Fruit fly (Drosophila melanogaster) whole organism, embryonic: ENCODE data around the gene Rtca.

Source experiments
- CG10147 ChIP-seq: fragments of 200-800 bp; sonication (Bioruptor generic); optimal IDR thresholded peaks from 2 replicates; lab custom pipeline; 2019; ENCODE audit warnings: missing biosample characterization, mild to moderate bottlenecking, missing genetic modification characterization, moderate library complexity
- CG10274 ChIP-seq: fragments of 200-800 bp; sonication (Bioruptor generic); optimal IDR thresholded peaks from 3 replicates; lab custom pipeline; 2017; ENCODE audit warnings: missing biosample characterization, mild to moderate bottlenecking, missing genetic modification characterization
- CG1233 ChIP-seq: fragments of 200-800 bp; sonication (Bioruptor generic); optimal IDR thresholded peaks from 4 replicates; lab custom pipeline; 2018; ENCODE audit warnings: missing biosample characterization, mild to moderate bottlenecking, missing genetic modification characterization
- CG12659 ChIP-seq: fragments of 200-800 bp; sonication (Bioruptor generic); optimal IDR thresholded peaks from 3 replicates; lab custom pipeline; 2017; ENCODE audit warnings: mild to moderate bottlenecking, missing biosample characterization, missing genetic modification reagents, missing genetic modification characterization
- CG15073 ChIP-seq: fragments of 200-800 bp; sonication (Bioruptor generic); optimal IDR thresholded peaks from 2 replicates; lab custom pipeline; 2016; ENCODE audit warnings: missing biosample characterization, missing genetic modification characterization
- CG1602 ChIP-seq: fragments of 200-800 bp; sonication (Bioruptor generic); optimal IDR thresholded peaks from 3 replicates; lab custom pipeline; 2016; ENCODE audit warnings: missing biosample characterization, missing genetic modification characterization
- CG18764 ChIP-seq: fragments of 200-800 bp; sonication (Bioruptor generic); optimal IDR thresholded peaks from 3 replicates; lab custom pipeline; 2016; ENCODE audit warnings: missing biosample characterization, missing genetic modification characterization
- CG42726 ChIP-seq: fragments of 200-800 bp; sonication (Bioruptor generic); IDR thresholded peaks from 2 replicates; pipeline ENCODE4 v1.3.6; 2022; ENCODE audit warnings: missing biosample characterization, missing genetic modification characterization; ENCODE audit not compliant: partially characterized antibody
- CG5953 ChIP-seq: fragments of 200-800 bp; sonication (Bioruptor generic); IDR thresholded peaks from 2 replicates; pipeline ENCODE4 v1.3.6; 2022; ENCODE audit warnings: missing biosample characterization, missing genetic modification characterization
- CG6854 ChIP-seq: fragments of 200-800 bp; sonication (Bioruptor generic); optimal IDR thresholded peaks from 3 replicates; lab custom pipeline; 2017; ENCODE audit warnings: missing biosample characterization, mild to moderate bottlenecking, missing genetic modification characterization
- CG7839 ChIP-seq: fragments of 200-800 bp; sonication (Bioruptor generic); optimal IDR thresholded peaks from 3 replicates; lab custom pipeline; 2018; ENCODE audit warnings: missing biosample characterization, mild to moderate bottlenecking, missing genetic modification characterization, moderate library complexity
- CG9215 ChIP-seq: fragments of 200-800 bp; sonication (Bioruptor generic); IDR thresholded peaks from 2 replicates; pipeline ENCODE4 v1.3.6; 2022; ENCODE audit warnings: missing biosample characterization, missing genetic modification characterization
- CG9727 ChIP-seq: fragments of 200-800 bp; sonication (Bioruptor generic); optimal IDR thresholded peaks from 3 replicates; lab custom pipeline; 2017; ENCODE audit warnings: missing biosample characterization, mild to moderate bottlenecking, missing genetic modification characterization
- CG9817 ChIP-seq: fragments of 200-800 bp; sonication (Bioruptor generic); optimal IDR thresholded peaks from 2 replicates; lab custom pipeline; 2018; ENCODE audit warnings: missing biosample characterization, mild to moderate bottlenecking, missing genetic modification characterization, moderate library complexity
- CkIIα-i1 ChIP-seq: fragments of 200-800 bp; sonication (Bioruptor generic); IDR thresholded peaks from 2 replicates; pipeline ENCODE4 v1.3.6; 2022; ENCODE audit warnings: missing biosample characterization, missing genetic modification characterization
- CoRest ChIP-seq: fragments of 200-800 bp; sonication (Bioruptor generic); optimal IDR thresholded peaks from 3 replicates; lab custom pipeline; 2018; ENCODE audit warnings: missing biosample characterization, mild to moderate bottlenecking, missing genetic modification characterization, moderate library complexity
- D ChIP-seq, 2 experiments: fragments of 200-800 bp in 1 of 2; fragments of >200 bp in 1 of 2; sonication (Bioruptor generic) in 1 of 2; optimal IDR thresholded peaks; 2 replicates in 1 of 2; 3 replicates in 1 of 2; lab custom pipeline; 2017; ENCODE audit warnings: mild to moderate bottlenecking in 1 of 2, missing biosample characterization in 1 of 2, missing genetic modification characterization in 1 of 2, missing genetic modification reagents in 1 of 2
- Dref ChIP-seq: fragments of 200-800 bp; sonication (Bioruptor generic); IDR thresholded peaks from 2 replicates; pipeline ENCODE4 v1.3.6; 2022; ENCODE audit warnings: missing biosample characterization, missing genetic modification characterization
- E2f1 ChIP-seq: fragments of 200-800 bp; sonication (Bioruptor generic); IDR thresholded peaks from 2 replicates; pipeline ENCODE4 v1.3.6; 2022; ENCODE audit warnings: missing biosample characterization, missing genetic modification characterization
- E2f2 ChIP-seq: fragments of 200-800 bp; sonication (Bioruptor generic); IDR thresholded peaks from 2 replicates; pipeline ENCODE4 v1.3.6; 2022; ENCODE audit warnings: missing biosample characterization, missing genetic modification characterization
- Eip74EF ChIP-seq, 2 experiments: fragments of 200-800 bp in 1 of 2; fragments of >200 bp in 1 of 2; sonication (Bioruptor generic) in 1 of 2; optimal IDR thresholded peaks; 2 replicates each; lab custom pipeline; 2017 to 2019; ENCODE audit warnings: missing biosample characterization in 2 of 2, missing genetic modification characterization in 2 of 2, mild to moderate bottlenecking in 1 of 2, moderate library complexity in 1 of 2
- Elba2 ChIP-seq: fragments of 200-800 bp; sonication (Bioruptor generic); optimal IDR thresholded peaks from 3 replicates; lab custom pipeline; 2016; ENCODE audit warnings: missing biosample characterization, missing genetic modification characterization
- Ets65A ChIP-seq: fragments of 200-800 bp; sonication (Bioruptor generic); peaks from one replicate; lab custom pipeline; 2016; ENCODE audit warnings: missing biosample characterization, missing genetic modification characterization
- Fer3 ChIP-seq: fragments of 200-800 bp; sonication (Bioruptor generic); optimal IDR thresholded peaks from 2 replicates; lab custom pipeline; 2018; ENCODE audit warnings: missing biosample characterization, mild to moderate bottlenecking, missing genetic modification characterization, moderate library complexity
- HLH3B ChIP-seq: fragments of 200-800 bp; sonication (Bioruptor generic); IDR thresholded peaks from 2 replicates; pipeline ENCODE4 v1.3.6; 2022; ENCODE audit warnings: missing biosample characterization, missing genetic modification characterization
- MTF-1 ChIP-seq: fragments of 200-800 bp; sonication (Bioruptor generic); optimal IDR thresholded peaks from 2 replicates; lab custom pipeline; 2018; ENCODE audit warnings: missing biosample characterization, mild to moderate bottlenecking, missing genetic modification characterization, borderline replicate concordance
- Med ChIP-seq: fragments of 200-800 bp; sonication (Bioruptor generic); peaks from one replicate; lab custom pipeline; 2016; ENCODE audit warnings: missing biosample characterization, missing genetic modification characterization, mild to moderate bottlenecking, inconsistent platforms, moderate library complexity
- NFAT ChIP-seq: fragments of 200-800 bp; sonication (Bioruptor generic); IDR thresholded peaks from 2 replicates; pipeline ENCODE4 v1.3.6; 2022; ENCODE audit warnings: missing biosample characterization, missing genetic modification characterization
- Sry-δ ChIP-seq: fragments of 200-800 bp; sonication (Bioruptor generic); optimal IDR thresholded peaks from 2 replicates; lab custom pipeline; 2016; ENCODE audit warnings: missing biosample characterization, missing genetic modification characterization
- Trl ChIP-seq, 3 experiments: fragments of >200 bp in 2 of 3; fragments of 200-800 bp in 1 of 3; sonication (Bioruptor generic) in 1 of 3; optimal IDR thresholded peaks; 2 replicates in 1 of 3; 3 replicates in 2 of 3; lab custom pipeline; 2016 to 2017; ENCODE audit warnings: missing biosample characterization in 1 of 3, missing genetic modification characterization in 1 of 3
- ab ChIP-seq: fragments of 200-800 bp; sonication (Bioruptor generic); optimal IDR thresholded peaks from 2 replicates; lab custom pipeline; 2016; ENCODE audit warnings: missing biosample characterization, missing genetic modification characterization
- ase ChIP-seq: fragments of 200-800 bp; sonication (Bioruptor generic); IDR thresholded peaks from 3 replicates; pipeline ENCODE4 v1.3.6; 2022; ENCODE audit warnings: missing biosample characterization, missing genetic modification characterization
- cad ChIP-seq: fragments of >200 bp; optimal IDR thresholded peaks from 2 replicates; lab custom pipeline; 2017; ENCODE audit warnings: missing biosample characterization, missing genetic modification characterization
- dmrt99B ChIP-seq: fragments of 200-800 bp; sonication (Bioruptor generic); optimal IDR thresholded peaks from 2 replicates; lab custom pipeline; 2018; ENCODE audit warnings: missing biosample characterization, mild to moderate bottlenecking, missing genetic modification characterization, moderate library complexity
- gce ChIP-seq: fragments of 200-800 bp; sonication (Bioruptor generic); IDR thresholded peaks from 3 replicates; pipeline ENCODE4 v1.3.6; 2022; ENCODE audit warnings: missing biosample characterization, missing genetic modification characterization
- h ChIP-seq: fragments of >200 bp; optimal IDR thresholded peaks from 2 replicates; lab custom pipeline; 2017
- mirr ChIP-seq: fragments of 200-800 bp; sonication (Bioruptor generic); optimal IDR thresholded peaks from 3 replicates; lab custom pipeline; 2018; ENCODE audit warnings: missing biosample characterization, mild to moderate bottlenecking, missing genetic modification characterization
- nau ChIP-seq: fragments of 200-800 bp; sonication (Bioruptor generic); optimal IDR thresholded peaks from 3 replicates; lab custom pipeline; 2017; ENCODE audit warnings: missing biosample characterization, mild to moderate bottlenecking, missing genetic modification characterization, missing genetic modification reagents
- nmo ChIP-seq: fragments of 200-800 bp; sonication (Bioruptor generic); optimal IDR thresholded peaks from 2 replicates; lab custom pipeline; 2018; ENCODE audit warnings: missing biosample characterization, mild to moderate bottlenecking, missing genetic modification characterization, moderate library complexity
- pan ChIP-seq, 4 experiments: fragments of >200 bp in 3 of 4; fragments of 200-800 bp in 1 of 4; sonication (Bioruptor generic) in 1 of 4; optimal IDR thresholded peaks in 3 of 4; IDR thresholded peaks in 1 of 4; 2 replicates each; pipeline versions ENCODE4 v1.3.6 to Lab custom; 2017 to 2022; ENCODE audit warnings: missing biosample characterization in 2 of 4, missing genetic modification characterization in 2 of 4, mixed read lengths in 1 of 4
- prd ChIP-seq, 3 experiments: fragments of >200 bp in 2 of 3; fragments of 200-800 bp in 1 of 3; sonication (Bioruptor generic) in 1 of 3; optimal IDR thresholded peaks in 2 of 3; IDR thresholded peaks in 1 of 3; 2 replicates in 2 of 3; 3 replicates in 1 of 3; pipeline versions ENCODE4 v1.3.6 to Lab custom; 2017 to 2022; ENCODE audit warnings: missing biosample characterization in 1 of 3, missing genetic modification characterization in 1 of 3
- sisA ChIP-seq: fragments of 200-800 bp; sonication (Bioruptor generic); IDR thresholded peaks from 2 replicates; pipeline ENCODE4 v1.3.6; 2022; ENCODE audit warnings: missing biosample characterization, missing genetic modification characterization
- slou ChIP-seq: fragments of 200-800 bp; sonication (Bioruptor generic); optimal IDR thresholded peaks from 3 replicates; lab custom pipeline; 2016; ENCODE audit warnings: missing biosample characterization, missing genetic modification characterization
- sob ChIP-seq: fragments of 200-800 bp; sonication (Bioruptor generic); IDR thresholded peaks from 2 replicates; pipeline ENCODE4 v1.3.6; 2022; ENCODE audit warnings: missing biosample characterization, missing genetic modification characterization
- stc ChIP-seq: fragments of 200-800 bp; sonication (Bioruptor generic); IDR thresholded peaks from 2 replicates; pipeline ENCODE4 v1.3.6; 2022; ENCODE audit warnings: missing biosample characterization, missing genetic modification characterization
- unpg ChIP-seq: fragments of 200-800 bp; sonication (Bioruptor generic); optimal IDR thresholded peaks from 3 replicates; lab custom pipeline; 2018; ENCODE audit warnings: missing biosample characterization, mild to moderate bottlenecking, missing genetic modification characterization, moderate library complexity
- zen ChIP-seq: fragments of 200-800 bp; sonication (Bioruptor generic); optimal IDR thresholded peaks from 3 replicates; lab custom pipeline; 2018; ENCODE audit warnings: missing biosample characterization, mild to moderate bottlenecking, missing genetic modification characterization, moderate library complexity

Rtca gene

DNA sequence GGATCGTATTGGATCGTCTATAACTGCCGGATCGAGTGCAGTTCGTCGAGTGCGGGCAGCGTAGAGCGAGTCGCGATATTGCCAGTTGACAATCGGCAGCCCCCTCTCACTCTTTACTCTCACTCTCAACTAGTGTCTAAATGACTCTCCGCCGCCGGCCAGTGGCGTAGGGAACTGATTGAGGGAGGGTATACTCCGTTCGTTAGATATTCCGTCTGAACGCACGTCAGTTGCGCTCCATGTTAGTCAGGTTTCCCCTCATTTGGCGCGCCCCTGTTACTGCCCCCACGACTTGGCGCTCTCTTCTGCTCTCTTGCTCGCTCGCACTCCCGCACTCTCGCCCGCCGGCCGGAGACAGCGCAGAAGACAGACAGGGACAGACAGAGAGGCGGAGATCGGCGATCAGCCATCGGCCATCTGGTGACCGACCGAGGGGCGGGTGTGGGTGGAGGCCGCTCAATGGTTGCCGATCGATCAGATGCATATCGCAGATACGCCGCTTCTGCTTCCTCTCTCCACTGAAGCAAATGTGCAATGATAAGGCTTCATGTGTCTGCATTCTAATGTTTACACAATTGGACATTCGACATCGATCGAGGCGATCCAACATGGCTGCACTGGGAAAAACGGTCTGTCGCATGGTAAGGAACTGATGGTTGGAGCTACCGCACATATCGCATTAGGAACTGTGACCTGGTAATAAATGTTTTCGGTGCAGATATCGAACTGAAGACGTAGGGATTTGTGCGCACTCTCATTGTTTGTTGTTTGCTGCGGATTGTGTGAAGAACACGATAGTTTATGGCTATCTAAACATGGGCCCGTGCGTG is 21.9 kb upstream of the Rtca start, which contains the start of gene moody (continued):
- TF ChIP-seq ase (GFP tag; lab: Robert Waterston, UW): peak; percentile 98
- no peak for TF ChIP-seq D (optimal IDR thresholded peaks at IDR 0.05; lab: Kevin White, UChicago)
- peak; percentile 92 for TF ChIP-seq D (GFP tag; optimal IDR thresholded peaks at IDR 0.05; lab: Kevin White, UChicago)
- TF ChIP-seq CG12659: peak; percentile 98
- TF ChIP-seq CG7839: peak; percentile 96
- peak; percentile 90 for TF ChIP-seq CG10147
- peak; percentile 96 for TF ChIP-seq CG6854 (GFP tag; lab: Kevin White, UChicago)
- peak; percentile 94 for TF ChIP-seq CG1233 (GFP tag; lab: Kevin White, UChicago)
- peak; percentile 60 for TF ChIP-seq Sry-δ
- peak; percentile 92 for TF ChIP-seq CG10274 (GFP tag; lab: Kevin White, UChicago)
- TF ChIP-seq E2f1 (GFP tag; lab: Robert Waterston, UW): peak; percentile 98
- TF ChIP-seq nmo: peak; percentile 88
- peak; percentile 100 for TF ChIP-seq Med (GFP tag; lab: Kevin White, UChicago)
- no peak for TF ChIP-seq h
- TF ChIP-seq Dref: peak; percentile 58
- peak; percentile 82 for TF ChIP-seq Trl (optimal IDR thresholded peaks at IDR 0.05; lab: Kevin White, UChicago)
- TF ChIP-seq Trl (GFP tag; optimal IDR thresholded peaks at IDR 0.05; lab: Kevin White, UChicago): peak; percentile 96
- TF ChIP-seq zen: peak; percentile 73
- TF ChIP-seq nau (GFP tag; lab: Kevin White, UChicago): peak; percentile 93
- TF ChIP-seq Elba2 (GFP tag; lab: Kevin White, UChicago): no peak
- TF ChIP-seq CkIIα-i1 (GFP tag; lab: Robert Waterston, UW): peak; percentile 91
- TF ChIP-seq CG9817 (tag; lab: Kevin White, UChicago): peak; percentile 97
- TF ChIP-seq CG5953 (GFP tag; lab: Robert Waterston, UW): peak; percentile 98
- peak; percentile 97 for TF ChIP-seq gce (GFP tag; lab: Robert Waterston, UW)
- peak; percentile 97 for TF ChIP-seq CG9215 (GFP tag; lab: Robert Waterston, UW)
- peak; percentile 99 for TF ChIP-seq sob (GFP tag; lab: Robert Waterston, UW)
- TF ChIP-seq NFAT: peak; percentile 100
- TF ChIP-seq CG42726 (GFP tag; lab: Robert Waterston, UW): no peak
- peak; percentile 99 for TF ChIP-seq Ets65A (GFP tag; lab: Kevin White, UChicago)
- peak; percentile 91 for TF ChIP-seq CG9727
- TF ChIP-seq cad (GFP tag; lab: Kevin White, UChicago): no peak
- peak; percentile 96 for TF ChIP-seq unpg (GFP tag; lab: Kevin White, UChicago)
- peak; percentile 98 for TF ChIP-seq sisA (GFP tag; lab: Robert Waterston, UW)
- peak; percentile 92 for TF ChIP-seq CG18764 (GFP tag; lab: Kevin White, UChicago)
- peak; percentile 95 for TF ChIP-seq CoRest (tag; lab: Kevin White, UChicago)
- TF ChIP-seq HLH3B: peak; percentile 98
- peak; percentile 99 for TF ChIP-seq mirr (GFP tag; lab: Kevin White, UChicago)
- TF ChIP-seq slou (GFP tag; lab: Kevin White, UChicago): peak; percentile 87
- TF ChIP-seq CG15073 (GFP tag; lab: Kevin White, UChicago): peak; percentile 69
- TF ChIP-seq ab (GFP tag; lab: Kevin White, UChicago): peak; percentile 89
- TF ChIP-seq Eip74EF (GFP tag; optimal IDR thresholded peaks at IDR 0.05; lab: Kevin White, UChicago): peak in 1 of 2 experiments; percentile 89
- peak; percentile 80 for TF ChIP-seq E2f2 (GFP tag; lab: Robert Waterston, UW)
- no peak for TF ChIP-seq pan (optimal IDR thresholded peaks at IDR 0.05; lab: Kevin White, UChicago)
- peak in 1 of 2 experiments; percentile 99 for TF ChIP-seq pan (GFP tag; optimal IDR thresholded peaks at IDR 0.05 in 1 of 2, IDR thresholded peaks at IDR 0.05 in 1 of 2)
- TF ChIP-seq CG1602 (GFP tag; lab: Kevin White, UChicago): peak; percentile 93
- no peak for TF ChIP-seq prd (optimal IDR thresholded peaks at IDR 0.05; lab: Kevin White, UChicago)
- peak; percentile 99 for TF ChIP-seq prd (GFP tag; IDR thresholded peaks at IDR 0.05; lab: Robert Waterston, UW)
- peak; percentile 97 for TF ChIP-seq MTF-1
- TF ChIP-seq dmrt99B: peak; percentile 95
- TF ChIP-seq stc (GFP tag; lab: Robert Waterston, UW): peak; percentile 95
- peak; percentile 97 for TF ChIP-seq Fer3 (tag; lab: Kevin White, UChicago)
